Fruit fly (Drosophila melanogaster): ENCODE measurements around the gene Tak1.

The Tak1 gene

dm6 chrX:20480382-20480781 is 44.3 kb downstream of the Tak1 start (continued):
- TF ChIP-seq ato (GFP tag; IDR thresholded peaks at IDR 0.05; ENCODE audit: partially characterized antibody) = no peak
- peak; percentile 49 for TF ChIP-seq HmgD (GFP tag; optimal IDR thresholded peaks at IDR 0.05)
- no peak for TF ChIP-seq NFAT (GFP tag; IDR thresholded peaks at IDR 0.05)
- TF ChIP-seq chinmo (GFP tag; IDR thresholded peaks at IDR 0.05; ENCODE audit: partially characterized antibody) = no peak
- no peak for TF ChIP-seq ftz-f1 (GFP tag; optimal IDR thresholded peaks at IDR 0.05)
- TF ChIP-seq CG13296 (GFP tag; optimal IDR thresholded peaks at IDR 0.05) = no peak
- peak; percentile 30 for TF ChIP-seq CG1792 (GFP tag; optimal IDR thresholded peaks at IDR 0.05)
- TF ChIP-seq E2f2 (GFP tag; IDR thresholded peaks at IDR 0.05) = peak; percentile 41; the same call in 1 of the 2 replicates
- 0 out of 3 replicates have a peak, but pooled peaks have one; percentile 39 for TF ChIP-seq CG3726 (GFP tag; IDR thresholded peaks at IDR 0.05)
- peak; percentile 56 for TF ChIP-seq CG12744 (GFP tag; optimal IDR thresholded peaks at IDR 0.05)
- TF ChIP-seq CG2129 (GFP tag; IDR thresholded peaks at IDR 0.05; ENCODE audit: partially characterized antibody) = no peak
- TF ChIP-seq CG17328 (GFP tag; IDR thresholded peaks at IDR 0.05) = peak; percentile 76
- TF ChIP-seq CG3163 (GFP tag; optimal IDR thresholded peaks at IDR 0.05) = peak; percentile 21
- peak; percentile 33 for TF ChIP-seq CG18619 (GFP tag; optimal IDR thresholded peaks at IDR 0.05)
- TF ChIP-seq CG11085 (GFP tag; IDR thresholded peaks at IDR 0.05) = no peak
- TF ChIP-seq h (optimal IDR thresholded peaks at IDR 0.05) = no peak
- TF ChIP-seq Max (GFP tag; optimal IDR thresholded peaks at IDR 0.05) = peak; percentile 41
- no peak for TF ChIP-seq pan (optimal IDR thresholded peaks at IDR 0.05)
- TF ChIP-seq pan (GFP tag; optimal IDR thresholded peaks at IDR 0.05 in 1 of 2, IDR thresholded peaks at IDR 0.05 in 1 of 2) = peak in 1 of 2 experiments; percentile 75
- peak; percentile 65 for TF ChIP-seq her (GFP tag; optimal IDR thresholded peaks at IDR 0.05)
- peak; percentile 38 for TF ChIP-seq NC2α (GFP tag; optimal IDR thresholded peaks at IDR 0.05)
- TF ChIP-seq pb (GFP tag; optimal IDR thresholded peaks at IDR 0.05) = peak; percentile 57
- TF ChIP-seq Doc2 (GFP tag; IDR thresholded peaks at IDR 0.05) = no peak
- TF ChIP-seq zf30C (GFP tag; optimal IDR thresholded peaks at IDR 0.05) = no peak
- no peak for TF ChIP-seq hb (GFP tag; IDR thresholded peaks at IDR 0.05; ENCODE audit: partially characterized antibody)
- no peak for TF ChIP-seq hth (optimal IDR thresholded peaks at IDR 0.05)
- TF ChIP-seq Taf1 (GFP tag; IDR thresholded peaks at IDR 0.05) = no peak
- no peak for TF ChIP-seq CG6791 (GFP tag; IDR thresholded peaks at IDR 0.05; ENCODE audit: partially characterized antibody)
- TF ChIP-seq CG33213 (GFP tag; optimal IDR thresholded peaks at IDR 0.05) = peak; percentile 59
- TF ChIP-seq TFAM (GFP tag; optimal IDR thresholded peaks at IDR 0.05) = no peak
- TF ChIP-seq Dfd (GFP tag; optimal IDR thresholded peaks at IDR 0.05) = no peak
- TF ChIP-seq CG16813 (GFP tag; IDR thresholded peaks at IDR 0.05; ENCODE audit: partially characterized antibody) = no peak
- TF ChIP-seq pum (GFP tag; optimal IDR thresholded peaks at IDR 0.05) = no peak
- no peak for TF ChIP-seq CkIIα-i1 (GFP tag; IDR thresholded peaks at IDR 0.05)
- peak; percentile 20; the same call in 1 of the 2 replicates for TF ChIP-seq CG43689 (GFP tag; IDR thresholded peaks at IDR 0.05)
- TF ChIP-seq lmd (GFP tag; IDR thresholded peaks at IDR 0.05) = peak; percentile 67
- peak; percentile 48 for TF ChIP-seq CG17802 (tag; optimal IDR thresholded peaks at IDR 0.05)
- TF ChIP-seq CG16779 (GFP tag; IDR thresholded peaks at IDR 0.05) = no peak
- TF ChIP-seq tll (GFP tag; optimal IDR thresholded peaks at IDR 0.05) = no peak
- peak; percentile 76 for TF ChIP-seq Ada2b (GFP tag; IDR thresholded peaks at IDR 0.05)
- no peak for TF ChIP-seq CG10543 (GFP tag; optimal IDR thresholded peaks at IDR 0.05)
- TF ChIP-seq NfI (GFP tag; optimal IDR thresholded peaks at IDR 0.05) = peak; percentile 73
- TF ChIP-seq HLHmδ (GFP tag; optimal IDR thresholded peaks at IDR 0.05) = no peak
- no peak for TF ChIP-seq Eip74EF (GFP tag; optimal IDR thresholded peaks at IDR 0.05)
- no peak for TF ChIP-seq Poxn (GFP tag; IDR thresholded peaks at IDR 0.05)
- TF ChIP-seq Awh (GFP tag; IDR thresholded peaks at IDR 0.05) = peak; percentile 69
- no peak for TF ChIP-seq Hmx (GFP tag; optimal IDR thresholded peaks at IDR 0.05)
- peak; percentile 66 for TF ChIP-seq tin (GFP tag; optimal IDR thresholded peaks at IDR 0.05)
- TF ChIP-seq CG14710 (tag; optimal IDR thresholded peaks at IDR 0.05) = peak; percentile 40
- TF ChIP-seq CG13123 (GFP tag; optimal IDR thresholded peaks at IDR 0.05) = peak; percentile 26
- peak; percentile 84 for TF ChIP-seq lilli (GFP tag; optimal IDR thresholded peaks at IDR 0.05)
- TF ChIP-seq slp2 (GFP tag; optimal IDR thresholded peaks at IDR 0.05) = peak; percentile 71
